Worm (Caenorhabditis elegans) whole organism, young adult: ENCODE results near the gene lgc-52.

Experiments
- B0019.2 ChIP-seq: fragments of 200-800 bp; sonication (Bioruptor generic); conservative IDR thresholded peaks from 2 replicates; pipeline ENCODE4 v1.3.6; 2022; ENCODE audit warnings: missing genetic modification reagents, missing genetic modification characterization, missing compliant biosample characterization
- D2030.7 ChIP-seq: fragments of 200-800 bp; sonication (Bioruptor generic); IDR thresholded peaks from 2 replicates; pipeline ENCODE4 v1.3.6; 2022; ENCODE audit warnings: missing genetic modification reagents, missing genetic modification characterization, missing compliant biosample characterization
- F22D6.2 ChIP-seq: sonication (generic microtip); optimal IDR thresholded peaks from 2 replicates; lab custom pipeline; 2016; ENCODE audit warnings: mild to moderate bottlenecking, missing genetic modification characterization, missing compliant biosample characterization
- F23B12.7 ChIP-seq: sonication (generic microtip); optimal IDR thresholded peaks from 2 replicates; lab custom pipeline; 2017; ENCODE audit warnings: missing genetic modification characterization, mild to moderate bottlenecking, missing compliant biosample characterization, antibody characterized with exemption, moderate library complexity; ENCODE audit not compliant: insufficient read depth
- F33H1.4 ChIP-seq: fragments of 200-800 bp; sonication (Bioruptor generic); IDR thresholded peaks from 2 replicates; pipeline ENCODE4 v1.3.6; 2022; ENCODE audit warnings: missing genetic modification reagents, missing genetic modification characterization, missing compliant biosample characterization
- F37B4.10 ChIP-seq: fragments of 200-800 bp; sonication (Bioruptor generic); IDR thresholded peaks from 2 replicates; pipeline ENCODE4 v1.3.6; 2022; ENCODE audit warnings: missing genetic modification characterization, missing compliant biosample characterization
- F52B5.7 ChIP-seq: sonication (generic microtip); optimal IDR thresholded peaks from 2 replicates; lab custom pipeline; 2016; ENCODE audit warnings: mild to moderate bottlenecking, missing genetic modification characterization, missing compliant biosample characterization
- K11D2.4 ChIP-seq: fragments of 200-800 bp; sonication (Bioruptor generic); IDR thresholded peaks from 2 replicates; pipeline ENCODE4 v1.3.6; 2022; ENCODE audit warnings: missing genetic modification reagents, missing genetic modification characterization, missing compliant biosample characterization
- K12H6.12 ChIP-seq: fragments of 200-800 bp; sonication (Bioruptor generic); optimal IDR thresholded peaks from 2 replicates; lab custom pipeline; 2018; ENCODE audit warnings: mild to moderate bottlenecking, missing genetic modification characterization, missing compliant biosample characterization
- aptf-2 ChIP-seq: fragments of 200-800 bp; sonication (Bioruptor generic); conservative IDR thresholded peaks from 2 replicates; pipeline ENCODE4 v1.3.6; 2022; ENCODE audit warnings: missing genetic modification reagents, missing genetic modification characterization, missing compliant biosample characterization
- attf-6 ChIP-seq: fragments of 200-800 bp; sonication (Bioruptor generic); IDR thresholded peaks from 2 replicates; pipeline ENCODE4 v1.3.6; 2022; ENCODE audit warnings: missing genetic modification reagents, missing genetic modification characterization, missing compliant biosample characterization
- ccch-3 ChIP-seq: fragments of 200-800 bp; sonication (Bioruptor generic); optimal IDR thresholded peaks from 2 replicates; lab custom pipeline; 2018; ENCODE audit warnings: mild to moderate bottlenecking, missing genetic modification characterization, missing compliant biosample characterization
- cebp-2 ChIP-seq: fragments of 200-800 bp; sonication (Bioruptor generic); IDR thresholded peaks from 2 replicates; pipeline ENCODE4 v1.3.6; 2022; ENCODE audit warnings: missing genetic modification characterization, missing compliant biosample characterization
- ceh-58 ChIP-seq: fragments of 200-800 bp; sonication (Bioruptor generic); IDR thresholded peaks from 2 replicates; pipeline ENCODE4 v1.3.6; 2022; ENCODE audit warnings: missing genetic modification characterization, missing compliant biosample characterization
- ceh-91 ChIP-seq: fragments of 200-800 bp; sonication (Bioruptor generic); IDR thresholded peaks from 2 replicates; pipeline ENCODE4 v1.3.6; 2022; ENCODE audit warnings: missing genetic modification reagents, missing genetic modification characterization, missing compliant biosample characterization
- chd-7 ChIP-seq: sonication (generic microtip); optimal IDR thresholded peaks from 2 replicates; lab custom pipeline; 2016; ENCODE audit warnings: mild to moderate bottlenecking, missing genetic modification characterization, moderate library complexity, missing compliant biosample characterization
- dox-1 ChIP-seq: fragments of 200-800 bp; sonication (Bioruptor generic); IDR thresholded peaks from 2 replicates; pipeline ENCODE4 v1.3.6; 2022; ENCODE audit warnings: missing genetic modification reagents, missing genetic modification characterization, missing compliant biosample characterization
- egrh-3 ChIP-seq: fragments of 200-800 bp; sonication (Bioruptor generic); IDR thresholded peaks from 2 replicates; pipeline ENCODE4 v1.3.6; 2022; ENCODE audit warnings: missing genetic modification reagents, missing genetic modification characterization, missing compliant biosample characterization
- ets-4 ChIP-seq: fragments of 200-800 bp; sonication (Bioruptor generic); optimal IDR thresholded peaks from 2 replicates; lab custom pipeline; 2018; ENCODE audit warnings: mild to moderate bottlenecking, missing genetic modification characterization, missing compliant biosample characterization
- hrde-1 ChIP-seq: sonication (generic microtip); optimal IDR thresholded peaks from 2 replicates; lab custom pipeline; 2016; ENCODE audit warnings: missing genetic modification characterization, mild to moderate bottlenecking, missing compliant biosample characterization, moderate library complexity, missing genotype, missing genetic modification reagents, borderline replicate concordance
- hsf-1 ChIP-seq: fragments of 200-800 bp; sonication (Bioruptor generic); IDR thresholded peaks from 2 replicates; pipeline ENCODE4 v1.3.6; 2022; ENCODE audit warnings: missing genetic modification reagents, missing genetic modification characterization, missing compliant biosample characterization
- lin-26 ChIP-seq: fragments of 200-800 bp; sonication (Bioruptor generic); IDR thresholded peaks from 2 replicates; pipeline ENCODE4 v1.3.6; 2022; ENCODE audit warnings: missing genetic modification reagents, missing genetic modification characterization, missing compliant biosample characterization
- lin-54 ChIP-seq: fragments of 200-800 bp; sonication (Bioruptor generic); optimal IDR thresholded peaks from 2 replicates; lab custom pipeline; 2018; ENCODE audit warnings: mild to moderate bottlenecking, missing genetic modification characterization, missing compliant biosample characterization
- madf-3 ChIP-seq: fragments of 200-800 bp; sonication (Bioruptor generic); IDR thresholded peaks from 2 replicates; pipeline ENCODE4 v1.3.6; 2022; ENCODE audit warnings: missing genetic modification reagents, missing genetic modification characterization, missing compliant biosample characterization
- madf-8 ChIP-seq: fragments of 200-800 bp; sonication (Bioruptor generic); conservative IDR thresholded peaks from 2 replicates; pipeline ENCODE4 v1.3.6; 2022; ENCODE audit warnings: missing genetic modification reagents, missing genetic modification characterization, missing compliant biosample characterization
- nfyb-1 ChIP-seq: fragments of 200-800 bp; sonication (Bioruptor generic); IDR thresholded peaks from 2 replicates; pipeline ENCODE4 v1.3.6; 2022; ENCODE audit warnings: missing genetic modification reagents, missing genetic modification characterization, missing compliant biosample characterization
- nhr-120 ChIP-seq: fragments of 200-800 bp; sonication (Bioruptor generic); IDR thresholded peaks from 2 replicates; pipeline ENCODE4 v1.3.6; 2022; ENCODE audit warnings: missing genetic modification characterization, missing compliant biosample characterization
- pbrm-1 ChIP-seq: fragments of 200-800 bp; sonication (Bioruptor generic); IDR thresholded peaks from 2 replicates; pipeline ENCODE4 v1.3.6; 2022; ENCODE audit warnings: missing genetic modification reagents, missing genetic modification characterization, missing compliant biosample characterization
- rpc-1 ChIP-seq, 2 experiments: fragments of 150-350 bp in 1 of 2; sonication (generic microtip) in 1 of 2; optimal IDR thresholded peaks; 2 replicates each; lab custom pipeline; 2014 to 2018; ENCODE audit warnings: missing biosample characterization in 1 of 2, missing genetic modification characterization in 1 of 2, missing genetic modification reagents in 1 of 2, missing genotype in 1 of 2
- snpc-4 ChIP-seq, 5 experiments: fragments of 150-350 bp in 1 of 5; sonication (generic microtip) in 4 of 5; optimal IDR thresholded peaks; 2 replicates each; lab custom pipeline; 2014 to 2018; ENCODE audit warnings: missing genetic modification characterization in 5 of 5, missing biosample characterization in 3 of 5, antibody characterized with exemption in 2 of 5, mild to moderate bottlenecking in 2 of 5, missing compliant biosample characterization in 2 of 5, missing genotype in 2 of 5, moderate library complexity in 2 of 5, missing genetic modification reagents in 1 of 5
- somi-1 ChIP-seq: fragments of 200-800 bp; sonication (Bioruptor generic); optimal IDR thresholded peaks from 2 replicates; lab custom pipeline; 2018; ENCODE audit warnings: mild to moderate bottlenecking, missing genetic modification characterization, missing compliant biosample characterization
- xnd-1 ChIP-seq: sonication (generic microtip); optimal IDR thresholded peaks from 2 replicates; lab custom pipeline; 2016; ENCODE audit warnings: missing genotype, missing genetic modification reagents, missing genetic modification characterization, missing compliant biosample characterization
- ztf-28 ChIP-seq: fragments of 200-800 bp; sonication (Bioruptor generic); IDR thresholded peaks from 2 replicates; pipeline ENCODE4 v1.3.6; 2022; ENCODE audit warnings: missing genetic modification reagents, missing genetic modification characterization, missing compliant biosample characterization
- ztf-6 ChIP-seq: fragments of 200-800 bp; sonication (Bioruptor generic); IDR thresholded peaks from 2 replicates; pipeline ENCODE4 v1.3.6; 2022; ENCODE audit warnings: missing genetic modification reagents, missing genetic modification characterization, missing compliant biosample characterization

lgc-52 gene

ce11 chrIV:15188298-15188883, 47.5 kb upstream of the lgc-52 start:
- 0 out of 2 replicates have a peak, but pooled peaks have one; percentile 4 for TF ChIP-seq egrh-3 (GFP tag; lab: Robert Waterston, UW)
- TF ChIP-seq F33H1.4 = peak; percentile 78
- peak; percentile 29; the same call in 1 of the 2 replicates for TF ChIP-seq dox-1
- 0 out of 2 replicates have a peak, but pooled peaks have one; percentile 62 for TF ChIP-seq ztf-28 (GFP tag; lab: Robert Waterston, UW)
- 0 out of 2 replicates have a peak, but pooled peaks have one; percentile 87 for TF ChIP-seq cebp-2
- 0 out of 2 replicates have a peak, but pooled peaks have one; percentile 38 for TF ChIP-seq nhr-120 (GFP tag; lab: Robert Waterston, UW)
- 0 out of 2 replicates have a peak, but pooled peaks have one; percentile 74 for TF ChIP-seq madf-3 (GFP tag; lab: Robert Waterston, UW)
- peak; percentile 9; the same call in 1 of the 2 replicates for TF ChIP-seq D2030.7 (GFP tag; lab: Robert Waterston, UW)
- peak; percentile 42; the same call in 1 of the 2 replicates for TF ChIP-seq ceh-91 (GFP tag; lab: Robert Waterston, UW)
- peak; percentile 62 for TF ChIP-seq attf-6 (GFP tag; lab: Robert Waterston, UW)

- TF ChIP-seq F33H1.4 (peak; percentile 25), F37B4.10 (GFP tag; lab: Robert Waterston, UW) (peak; percentile 61; the same call in 1 of the 2 replicates), madf-8 (GFP tag; lab: Robert Waterston, UW) (peak; percentile 70), pbrm-1 (GFP tag; lab: Robert Waterston, UW) (peak; percentile 43; the same call in 1 of the 2 replicates), egrh-3 (GFP tag; lab: Robert Waterston, UW) (peak; percentile 58), ztf-6 (GFP tag; lab: Robert Waterston, UW) (0 out of 2 replicates have a peak, but pooled peaks have one; percentile 39), attf-6 (GFP tag; lab: Robert Waterston, UW) (peak; percentile 29; the same call in 1 of the 2 replicates), cebp-2 (peak; percentile 93), D2030.7 (GFP tag; lab: Robert Waterston, UW) (0 out of 2 replicates have a peak, but pooled peaks have one; percentile 29), hsf-1 (0 out of 2 replicates have a peak, but pooled peaks have one; percentile 52)
These were observed 46.5 kb upstream of the lgc-52 start for ce11 chrIV:15189450-15189849.

- no peak for TF ChIP-seq F52B5.7 (tag; lab: Kevin White, UChicago)
- no peak for TF ChIP-seq K11D2.4 (GFP tag; lab: Robert Waterston, UW)
- no peak for TF ChIP-seq aptf-2 (GFP tag; lab: Robert Waterston, UW)
- no peak for TF ChIP-seq somi-1 (GFP tag; lab: Kevin White, UChicago)
- TF ChIP-seq chd-7 (tag; lab: Kevin White, UChicago) = no peak
- TF ChIP-seq ceh-58 = no peak
- TF ChIP-seq ztf-28 (GFP tag; lab: Robert Waterston, UW) = no peak
- no peak for TF ChIP-seq nfyb-1 (GFP tag; lab: Robert Waterston, UW)
- no peak for TF ChIP-seq B0019.2
- no peak for TF ChIP-seq rpc-1 (optimal IDR thresholded peaks at IDR 0.05; lab: Kevin White, UChicago)
- TF ChIP-seq rpc-1 (tag; optimal IDR thresholded peaks at IDR 0.05; lab: Kevin White, UChicago) = no peak
- TF ChIP-seq F22D6.2 = no peak
- TF ChIP-seq xnd-1 = no peak
- TF ChIP-seq F23B12.7 (tag; lab: Kevin White, UChicago) = no peak
- no peak for TF ChIP-seq ccch-3 (GFP tag; lab: Kevin White, UChicago)
- no peak for TF ChIP-seq lin-54 (GFP tag; lab: Kevin White, UChicago)
- TF ChIP-seq hrde-1 = no peak
- TF ChIP-seq dox-1 = no peak
- TF ChIP-seq K12H6.12 = no peak
These were observed 33.0 kb upstream of the lgc-52 start, which contains the start of gene sra-30 for ce11 chrIV:15202923-15203322. Gene sra-30, minus strand, starts transcription at chrIV:15203023.

DNA sequence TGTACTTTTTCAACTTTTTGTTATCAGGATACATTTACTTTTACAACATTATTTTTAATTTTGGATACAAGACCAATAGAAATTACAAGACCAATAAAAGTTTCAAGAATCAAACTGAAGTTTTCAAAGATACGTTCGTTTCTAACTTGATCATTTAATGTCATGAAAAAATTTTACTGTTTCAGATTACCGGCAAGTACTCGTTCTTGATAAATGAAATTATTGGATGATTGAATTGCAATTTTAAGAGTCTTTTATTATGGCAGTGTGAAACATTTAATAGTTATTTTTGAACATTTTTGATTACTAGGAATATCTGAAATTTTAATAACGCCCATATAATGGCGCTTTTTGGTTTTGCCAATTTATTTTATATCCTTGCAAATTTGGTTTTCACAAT, 29.3 kb upstream of the lgc-52 start:
- TF ChIP-seq snpc-4 (GFP tag; optimal IDR thresholded peaks at IDR 0.05; lab: Kevin White, UChicago) (peak; percentile 1), snpc-4 (tag; optimal IDR thresholded peaks at IDR 0.05; lab: Kevin White, UChicago) (peak in 1 of 4 experiments; percentile 45), lin-26 (GFP tag; lab: Robert Waterston, UW) (no peak), madf-8 (GFP tag; lab: Robert Waterston, UW) (no peak), ets-4 (GFP tag; lab: Kevin White, UChicago) (no peak), xnd-1 (no peak), attf-6 (GFP tag; lab: Robert Waterston, UW) (peak; percentile 75)
